Worm (Caenorhabditis elegans) whole organism, L2 larva: ENCODE results near the gene Y39H10B.2.

Experiments used
- C34F6.9 ChIP-seq: fragments of 150-350 bp; optimal IDR thresholded peaks from 2 replicates; lab custom pipeline; 2014; ENCODE audit warnings: missing biosample characterization, missing genetic modification characterization
- F13H6.1 ChIP-seq: sonication (generic microtip); optimal IDR thresholded peaks from 2 replicates; lab custom pipeline; 2016; ENCODE audit warnings: missing genetic modification characterization, missing compliant biosample characterization
- Y55F3AM.14 ChIP-seq: fragments of 200-800 bp; sonication (Bioruptor generic); optimal IDR thresholded peaks from 2 replicates; lab custom pipeline; 2018; ENCODE audit warnings: mild to moderate bottlenecking, missing genetic modification characterization, missing compliant biosample characterization
- alr-1 ChIP-seq: fragments of 150-350 bp; optimal IDR thresholded peaks from 2 replicates; lab custom pipeline; 2014; ENCODE audit warnings: missing biosample characterization, missing genetic modification characterization
- aly-2 ChIP-seq: fragments of 150-350 bp; optimal IDR thresholded peaks from 2 replicates; lab custom pipeline; 2014; ENCODE audit warnings: missing biosample characterization, missing genetic modification characterization
- ama-1 ChIP-seq: fragments of 150-350 bp; optimal IDR thresholded peaks from 2 replicates; lab custom pipeline; 2018; ENCODE audit warnings: inconsistent platforms
- blmp-1 ChIP-seq: sonication (generic microtip); optimal IDR thresholded peaks from 2 replicates; lab custom pipeline; 2017; ENCODE audit warnings: missing genetic modification characterization, mild to moderate bottlenecking, missing compliant biosample characterization, antibody characterized with exemption, moderate library complexity; ENCODE audit not compliant: insufficient read depth
- ceh-82 ChIP-seq: fragments of 150-350 bp; optimal IDR thresholded peaks from 2 replicates; lab custom pipeline; 2014; ENCODE audit warnings: missing biosample characterization, missing genetic modification characterization
- crh-2 ChIP-seq: sonication (generic microtip); optimal IDR thresholded peaks from 2 replicates; lab custom pipeline; 2017; ENCODE audit warnings: missing biosample characterization, missing genetic modification characterization
- dmd-4 ChIP-seq: sonication (generic microtip); optimal IDR thresholded peaks from 2 replicates; lab custom pipeline; 2017; ENCODE audit warnings: missing biosample characterization, missing genetic modification characterization
- egl-27 ChIP-seq: sonication (generic microtip); optimal IDR thresholded peaks from 3 replicates; lab custom pipeline; 2017; ENCODE audit warnings: missing biosample characterization, missing genetic modification reagents, missing genetic modification characterization
- elt-1 ChIP-seq: fragments of 150-350 bp; optimal IDR thresholded peaks from 2 replicates; lab custom pipeline; 2014; ENCODE audit warnings: missing biosample characterization, missing genetic modification characterization
- elt-3 ChIP-seq: sonication (generic microtip); optimal IDR thresholded peaks from 2 replicates; lab custom pipeline; 2017; ENCODE audit warnings: missing biosample characterization, missing genetic modification characterization
- fos-1 ChIP-seq: fragments of 150-350 bp; optimal IDR thresholded peaks from 2 replicates; lab custom pipeline; 2014; ENCODE audit warnings: missing biosample characterization, missing genetic modification characterization
- gmeb-1 ChIP-seq: fragments of 150-350 bp; optimal IDR thresholded peaks from 2 replicates; lab custom pipeline; 2014; ENCODE audit warnings: missing biosample characterization, missing genetic modification characterization
- lin-11 ChIP-seq: fragments of 150-350 bp; sonication (generic microtip); optimal IDR thresholded peaks from 2 replicates; lab custom pipeline; 2014; ENCODE audit warnings: missing biosample characterization, missing genetic modification characterization, inconsistent platforms, mixed read lengths
- lin-13 ChIP-seq: fragments of 150-350 bp; optimal IDR thresholded peaks from 2 replicates; lab custom pipeline; 2014; ENCODE audit warnings: missing biosample characterization, missing genetic modification reagents, missing genetic modification characterization
- lin-39 ChIP-seq: fragments of 150-350 bp; optimal IDR thresholded peaks from 2 replicates; lab custom pipeline; 2014; ENCODE audit warnings: missing biosample characterization, missing genetic modification reagents, missing genetic modification characterization
- lsy-2 ChIP-seq, 2 experiments: fragments of 150-350 bp in 1 of 2; sonication (generic microtip) in 1 of 2; optimal IDR thresholded peaks; 2 replicates each; lab custom pipeline; 2014 to 2017; ENCODE audit warnings: missing biosample characterization in 2 of 2, missing genetic modification characterization in 2 of 2
- mbf-1 ChIP-seq: sonication (generic microtip); optimal IDR thresholded peaks from 2 replicates; lab custom pipeline; 2017; ENCODE audit warnings: missing biosample characterization, missing genetic modification characterization
- mdl-1 ChIP-seq, 2 experiments: fragments of 150-350 bp in 1 of 2; sonication (generic microtip) in 1 of 2; optimal IDR thresholded peaks; 2 replicates each; lab custom pipeline; 2017; ENCODE audit warnings: missing biosample characterization in 2 of 2, missing genetic modification characterization in 2 of 2
- nhr-11 ChIP-seq: fragments of 150-350 bp; optimal IDR thresholded peaks from 2 replicates; lab custom pipeline; 2014; ENCODE audit warnings: missing biosample characterization, missing genetic modification characterization
- nhr-12 ChIP-seq: fragments of 150-350 bp; optimal IDR thresholded peaks from 2 replicates; lab custom pipeline; 2014; ENCODE audit warnings: missing biosample characterization, missing genetic modification characterization
- nhr-129 ChIP-seq: fragments of 150-350 bp; optimal IDR thresholded peaks from 2 replicates; lab custom pipeline; 2014; ENCODE audit warnings: missing biosample characterization, missing genetic modification characterization
- nhr-21 ChIP-seq: fragments of 150-350 bp; optimal IDR thresholded peaks from 2 replicates; lab custom pipeline; 2014; ENCODE audit warnings: missing biosample characterization, missing genetic modification characterization
- nhr-23 ChIP-seq: fragments of 150-350 bp; optimal IDR thresholded peaks from 2 replicates; lab custom pipeline; 2014; ENCODE audit warnings: missing biosample characterization, missing genetic modification reagents, missing genetic modification characterization
- nhr-237 ChIP-seq: fragments of 150-350 bp; optimal IDR thresholded peaks from 2 replicates; lab custom pipeline; 2014; ENCODE audit warnings: missing biosample characterization, missing genetic modification characterization
- nhr-25 ChIP-seq: fragments of 150-350 bp; sonication (generic microtip); optimal IDR thresholded peaks from 3 replicates; lab custom pipeline; 2014; ENCODE audit warnings: missing biosample characterization, missing genetic modification characterization
- nhr-6 ChIP-seq: fragments of 150-350 bp; optimal IDR thresholded peaks from 2 replicates; lab custom pipeline; 2014; ENCODE audit warnings: missing biosample characterization, missing genetic modification characterization
- nhr-77 ChIP-seq: fragments of 150-350 bp; optimal IDR thresholded peaks from 2 replicates; lab custom pipeline; 2014; ENCODE audit warnings: missing biosample characterization, missing genetic modification characterization
- peb-1 ChIP-seq: fragments of 150-350 bp; optimal IDR thresholded peaks from 2 replicates; lab custom pipeline; 2014; ENCODE audit warnings: missing biosample characterization, missing genetic modification characterization
- sem-4 ChIP-seq: fragments of 150-350 bp; optimal IDR thresholded peaks from 2 replicates; lab custom pipeline; 2014; ENCODE audit warnings: missing biosample characterization, missing genetic modification reagents, missing genetic modification characterization
- skn-1 ChIP-seq: sonication (generic microtip); optimal IDR thresholded peaks from 2 replicates; lab custom pipeline; 2017; ENCODE audit warnings: missing biosample characterization, missing genetic modification characterization
- sma-3 ChIP-seq: sonication (generic microtip); optimal IDR thresholded peaks from 2 replicates; lab custom pipeline; 2016; ENCODE audit warnings: missing genetic modification reagents, missing genetic modification characterization, missing compliant biosample characterization
- snpc-4 ChIP-seq: fragments of 150-350 bp; optimal IDR thresholded peaks from 2 replicates; lab custom pipeline; 2014; ENCODE audit warnings: missing biosample characterization, missing genetic modification characterization
- unc-39 ChIP-seq: fragments of 150-350 bp; optimal IDR thresholded peaks from 2 replicates; lab custom pipeline; 2014; ENCODE audit warnings: missing biosample characterization, missing genetic modification characterization
- unc-55 ChIP-seq: fragments of 150-350 bp; sonication (generic microtip); optimal IDR thresholded peaks from 3 replicates; lab custom pipeline; 2014; ENCODE audit warnings: missing biosample characterization, missing genetic modification reagents, missing genetic modification characterization
- zag-1 ChIP-seq: fragments of 150-350 bp; optimal IDR thresholded peaks from 2 replicates; lab custom pipeline; 2014; ENCODE audit warnings: missing biosample characterization, missing genetic modification characterization
- ztf-1 ChIP-seq: fragments of 200-800 bp; sonication (Bioruptor generic); conservative IDR thresholded peaks from 2 replicates; pipeline ENCODE4 v1.3.6; 2022; ENCODE audit warnings: missing genetic modification characterization, missing compliant biosample characterization
- ztf-11 ChIP-seq: sonication (generic microtip); optimal IDR thresholded peaks from 2 replicates; lab custom pipeline; 2017; ENCODE audit warnings: missing biosample characterization, missing genetic modification characterization
- ztf-4 ChIP-seq: fragments of 150-350 bp; optimal IDR thresholded peaks from 2 replicates; lab custom pipeline; 2014; ENCODE audit warnings: missing biosample characterization, missing genetic modification characterization

Gene Y39H10B.2

ce11 chrV:3647862-3648261, 20.7 kb upstream of the Y39H10B.2 start, which contains the start of gene F59B1.10:
F59B1.10 (minus strand) TSS chrV:3647962.
- no peak for TF ChIP-seq mbf-1 (tag; lab: Kevin White, UChicago)
- TF ChIP-seq nhr-77: no peak
- no peak for TF ChIP-seq crh-2 (tag; lab: Kevin White, UChicago)
- TF ChIP-seq elt-3: no peak
- no peak for TF ChIP-seq ztf-1
- TF ChIP-seq C34F6.9: no peak
- no peak for TF ChIP-seq nhr-21 (tag; lab: Kevin White, UChicago)
- no peak for TF ChIP-seq nhr-23
- no peak for TF ChIP-seq nhr-25 (tag; lab: Kevin White, UChicago)
- no peak for TF ChIP-seq ama-1 (lab: Kevin White, UChicago)
- no peak for TF ChIP-seq peb-1
- TF ChIP-seq elt-1 (tag; lab: Kevin White, UChicago): no peak
- no peak for TF ChIP-seq lin-11 (tag; lab: Kevin White, UChicago)
- no peak for TF ChIP-seq egl-27
- no peak for TF ChIP-seq skn-1
- TF ChIP-seq dmd-4 (tag; lab: Kevin White, UChicago): no peak
- no peak for TF ChIP-seq unc-39 (tag; lab: Kevin White, UChicago)
- no peak for TF ChIP-seq alr-1 (tag; lab: Kevin White, UChicago)
- TF ChIP-seq, all 48 proteins: peak for 0

- TF ChIP-seq ama-1 (lab: Kevin White, UChicago) (no peak), nhr-129 (no peak), ceh-82 (tag; lab: Kevin White, UChicago) (no peak), unc-55 (no peak), ztf-11 (tag; lab: Kevin White, UChicago) (no peak), lsy-2 (tag; optimal IDR thresholded peaks at IDR 0.05; lab: Kevin White, UChicago) (no peak), dmd-4 (tag; lab: Kevin White, UChicago) (no peak), ztf-4 (tag; lab: Kevin White, UChicago) (no peak), aly-2 (tag; lab: Kevin White, UChicago) (no peak), nhr-25 (tag; lab: Kevin White, UChicago) (no peak), mdl-1 (tag; optimal IDR thresholded peaks at IDR 0.05; lab: Kevin White, UChicago) (no peak), nhr-23 (no peak), F13H6.1 (no peak), blmp-1 (tag; lab: Kevin White, UChicago) (no peak), nhr-12 (no peak), nhr-6 (tag; lab: Kevin White, UChicago) (no peak), Y55F3AM.14 (GFP tag; lab: Kevin White, UChicago) (no peak), lin-39 (tag; lab: Kevin White, UChicago) (no peak)
Observed at ce11 chrV:3649473-3649872, 19.1 kb upstream of the Y39H10B.2 start, which contains the start of gene str-114. str-114 (plus strand) TSS chrV:3649773.

ce11 chrV:3659472-3659871, 9.1 kb upstream of the Y39H10B.2 start, which contains the start of gene acr-23:
acr-23 (minus strand) TSS chrV:3659572.
- TF ChIP-seq nhr-25 (tag; lab: Kevin White, UChicago): no peak
- no peak for TF ChIP-seq nhr-77

- no peak for TF ChIP-seq gmeb-1 (tag; lab: Kevin White, UChicago)
- no peak for TF ChIP-seq unc-55
- no peak for TF ChIP-seq nhr-12
- TF ChIP-seq sma-3 (GFP tag; lab: Kevin White, UChicago): no peak
- no peak for TF ChIP-seq nhr-21 (tag; lab: Kevin White, UChicago)
- no peak for TF ChIP-seq nhr-237 (tag; lab: Kevin White, UChicago)
- TF ChIP-seq, all 48 proteins: peak for 0
Observed at ce11 chrV:3666887-3667286, 1.7 kb upstream of the Y39H10B.2 start, which contains the start of gene str-113. str-113 (minus strand) TSS chrV:3666987.

DNA sequence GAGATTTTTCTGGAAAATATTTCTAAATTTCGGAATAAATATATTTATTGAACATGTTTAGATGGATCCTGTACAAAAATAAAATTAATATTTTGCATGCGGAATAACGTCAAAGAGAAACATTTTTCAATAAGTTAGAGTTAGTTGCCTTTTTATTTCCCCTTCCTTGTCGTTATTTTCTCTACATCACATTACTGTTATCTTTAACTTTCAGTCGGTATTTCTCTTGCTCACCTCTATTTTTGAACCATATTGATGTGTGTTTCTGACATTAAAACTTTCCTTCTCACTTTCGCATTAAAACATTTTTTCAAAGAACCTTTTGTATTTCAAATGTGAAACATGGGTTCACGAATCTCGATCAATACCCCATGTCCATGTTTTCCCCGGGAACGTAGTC, 1.9 kb downstream of the Y39H10B.2 start, which contains the start of gene Y39H10B.3:
TSS of gene Y39H10B.3 (plus strand) at position 301 of the 400 bp plus-strand sequence.
- TF ChIP-seq C34F6.9 (no peak), ztf-1 (no peak), nhr-11 (tag; lab: Kevin White, UChicago) (no peak), fos-1 (tag; lab: Kevin White, UChicago) (no peak), aly-2 (tag; lab: Kevin White, UChicago) (no peak), nhr-12 (no peak), dmd-4 (tag; lab: Kevin White, UChicago) (no peak), lin-11 (tag; lab: Kevin White, UChicago) (no peak), lin-13 (GFP tag; lab: Kevin White, UChicago) (no peak), Y55F3AM.14 (GFP tag; lab: Kevin White, UChicago) (no peak), sem-4 (tag; lab: Kevin White, UChicago) (no peak), snpc-4 (tag; lab: Kevin White, UChicago) (no peak), nhr-237 (tag; lab: Kevin White, UChicago) (no peak), sma-3 (GFP tag; lab: Kevin White, UChicago) (no peak), nhr-77 (no peak), zag-1 (no peak)
